Worm (Caenorhabditis elegans) whole organism, L1 larva: ENCODE measurements around the gene cdka-1.

ENCODE experiments used
- ama-1 ChIP-seq: fragments of 150-350 bp; optimal IDR thresholded peaks from 2 replicates; lab custom pipeline; 2014
- fkh-4 ChIP-seq: sonication (generic microtip); optimal IDR thresholded peaks from 2 replicates; lab custom pipeline; 2016; ENCODE audit warnings: missing compliant biosample characterization, missing genetic modification characterization, borderline replicate concordance
- fkh-8 ChIP-seq: sonication (generic microtip); optimal IDR thresholded peaks from 2 replicates; lab custom pipeline; 2016; ENCODE audit warnings: mild to moderate bottlenecking, missing genetic modification characterization, missing compliant biosample characterization
- lir-3 ChIP-seq: sonication (generic microtip); optimal IDR thresholded peaks from 2 replicates; lab custom pipeline; 2016; ENCODE audit warnings: mild to moderate bottlenecking, missing genetic modification characterization, moderate library complexity, missing compliant biosample characterization; ENCODE audit not compliant: poor library complexity
- nhr-11 ChIP-seq: fragments of 150-350 bp; optimal IDR thresholded peaks from 2 replicates; lab custom pipeline; 2014; ENCODE audit warnings: missing biosample characterization, missing genetic modification characterization
- nhr-237 ChIP-seq: fragments of 150-350 bp; optimal IDR thresholded peaks from 2 replicates; lab custom pipeline; 2014; ENCODE audit warnings: missing biosample characterization, missing genetic modification characterization
- nhr-85 ChIP-seq: sonication (generic microtip); peaks from one replicate; lab custom pipeline; 2016; ENCODE audit warnings: missing genetic modification characterization, inconsistent platforms, missing compliant biosample characterization
- nhr-90 ChIP-seq: sonication (generic microtip); optimal IDR thresholded peaks from 2 replicates; lab custom pipeline; 2016; ENCODE audit warnings: mild to moderate bottlenecking, missing genetic modification characterization, missing compliant biosample characterization; ENCODE audit not compliant: poor library complexity
- tbx-2 ChIP-seq: sonication (generic microtip); optimal IDR thresholded peaks from 2 replicates; lab custom pipeline; 2016; ENCODE audit warnings: missing genetic modification characterization, missing compliant biosample characterization
- unc-130 ChIP-seq: fragments of 150-350 bp; optimal IDR thresholded peaks from 2 replicates; lab custom pipeline; 2017; ENCODE audit warnings: missing biosample characterization, missing genetic modification characterization, inconsistent platforms
- unc-62 ChIP-seq: fragments of 150-350 bp; optimal IDR thresholded peaks from 2 replicates; lab custom pipeline; 2014; ENCODE audit warnings: missing biosample characterization, missing genetic modification reagents, missing genetic modification characterization
- xbp-1 ChIP-seq: sonication (generic microtip); optimal IDR thresholded peaks from 2 replicates; lab custom pipeline; 2016; ENCODE audit warnings: missing genetic modification characterization, missing compliant biosample characterization
- ztf-11 ChIP-seq, 2 experiments: sonication (generic microtip); optimal IDR thresholded peaks; 2 replicates each; lab custom pipeline; 2016 to 2017; ENCODE audit warnings: missing genetic modification characterization in 2 of 2, missing biosample characterization in 1 of 2, missing compliant biosample characterization in 1 of 2

DNA sequence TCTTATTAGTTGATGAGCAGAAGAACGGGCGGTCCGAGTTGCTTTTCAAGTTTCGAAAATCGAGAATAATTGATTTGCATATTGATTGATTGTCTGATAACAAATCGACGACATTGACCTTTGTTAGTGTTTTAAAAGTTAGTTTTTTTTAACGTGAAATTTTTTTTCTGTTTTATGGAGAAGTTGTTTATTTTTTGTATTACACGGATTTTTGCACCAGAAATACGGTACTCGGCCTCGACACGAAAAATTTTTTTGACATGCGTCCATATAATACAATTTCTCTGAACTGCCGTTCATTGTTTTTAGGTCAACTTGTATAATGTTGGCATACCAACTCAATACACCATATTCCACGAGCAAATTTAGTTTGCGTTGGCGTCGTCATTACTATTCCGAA, 3.2 kb upstream of the cdka-1 start, which contains the start of gene T23F11.2:
- TF ChIP-seq ztf-11 (tag; optimal IDR thresholded peaks at IDR 0.05; lab: Kevin White, UChicago) = no peak
- no peak for TF ChIP-seq ama-1
- no peak for TF ChIP-seq nhr-90 (tag; lab: Kevin White, UChicago)
- TF ChIP-seq tbx-2 (tag; lab: Kevin White, UChicago) = no peak
- TF ChIP-seq lir-3 = no peak
- TF ChIP-seq nhr-85 (tag; lab: Kevin White, UChicago) = no peak
- TF ChIP-seq nhr-11 = no peak
- no peak for TF ChIP-seq fkh-8 (tag; lab: Kevin White, UChicago)
- TF ChIP-seq xbp-1 (tag; lab: Kevin White, UChicago) = no peak
- TF ChIP-seq unc-62 = no peak
- no peak for TF ChIP-seq unc-130 (tag; lab: Kevin White, UChicago)
- TF ChIP-seq nhr-237 (tag; lab: Kevin White, UChicago) = no peak
- no peak for TF ChIP-seq fkh-4 (tag; lab: Kevin White, UChicago)
